Fruit fly (Drosophila melanogaster): ENCODE results near the gene ImpL2.

DNA sequence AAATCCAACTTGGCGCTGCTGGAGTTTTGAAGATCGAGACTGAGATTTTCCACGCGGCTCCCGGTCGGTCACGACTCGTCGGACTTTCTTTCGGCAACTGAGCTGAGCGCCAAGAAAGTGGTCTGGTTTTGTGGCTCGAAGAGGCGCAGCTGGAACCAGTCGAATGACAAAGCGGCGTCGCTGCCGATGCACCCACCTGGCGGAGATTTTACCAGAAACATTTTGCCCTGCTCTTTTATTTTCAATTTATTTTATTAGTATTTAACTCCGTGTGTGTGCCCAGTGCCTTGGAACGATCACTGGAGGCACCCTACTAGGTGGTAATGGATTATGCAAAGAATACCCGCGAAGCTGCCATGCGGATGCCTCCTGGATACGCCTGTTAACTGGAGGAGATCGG lies 31.7 kb downstream of the ImpL2 start, which contains the start of gene CG15005:
- TF ChIP-seq fd96Ca (GFP tag; IDR thresholded peaks at IDR 0.05) = no peak
- TF ChIP-seq gl (tag; optimal IDR thresholded peaks at IDR 0.05) = no peak
- TF ChIP-seq CG9948 (tag; optimal IDR thresholded peaks at IDR 0.05) = no peak
- TF ChIP-seq rn (GFP tag; IDR thresholded peaks at IDR 0.05) = no peak
- TF ChIP-seq EcR (GFP tag; optimal IDR thresholded peaks at IDR 0.05) = no peak
- no peak for TF ChIP-seq CG15710 (tag; optimal IDR thresholded peaks at IDR 0.05)
- TF ChIP-seq CG10348 (GFP tag; IDR thresholded peaks at IDR 0.05) = no peak
- no peak for TF ChIP-seq Snoo (tag; optimal IDR thresholded peaks at IDR 0.05)
- no peak for TF ChIP-seq CG8159 (tag; optimal IDR thresholded peaks at IDR 0.05)
- TF ChIP-seq CG32121 (GFP tag; IDR thresholded peaks at IDR 0.05) = no peak
- no peak for TF ChIP-seq CG4496 (GFP tag; IDR thresholded peaks at IDR 0.05)

Data from whole organism, pupa.